Worm (Caenorhabditis elegans) whole organism, L3 larva: ENCODE measurements around the gene unc-16.

ENCODE experiments used
- ceh-82 ChIP-seq: fragments of 150-350 bp; optimal IDR thresholded peaks from 2 replicates; lab custom pipeline; 2014; ENCODE audit warnings: missing biosample characterization, missing genetic modification characterization
- elt-1 ChIP-seq: fragments of 150-350 bp; optimal IDR thresholded peaks from 2 replicates; lab custom pipeline; 2014; ENCODE audit warnings: missing biosample characterization, missing genetic modification characterization
- mdl-1 ChIP-seq: fragments of 150-350 bp; optimal IDR thresholded peaks from 2 replicates; lab custom pipeline; 2014; ENCODE audit warnings: missing biosample characterization, missing genetic modification characterization
- nhr-12 ChIP-seq: fragments of 150-350 bp; optimal IDR thresholded peaks from 2 replicates; lab custom pipeline; 2014; ENCODE audit warnings: missing biosample characterization, missing genetic modification characterization
- nhr-237 ChIP-seq: fragments of 150-350 bp; optimal IDR thresholded peaks from 2 replicates; lab custom pipeline; 2014; ENCODE audit warnings: missing biosample characterization, missing genetic modification characterization
- ztf-4 ChIP-seq: fragments of 150-350 bp; optimal IDR thresholded peaks from 2 replicates; lab custom pipeline; 2014; ENCODE audit warnings: missing biosample characterization, missing genetic modification characterization

DNA sequence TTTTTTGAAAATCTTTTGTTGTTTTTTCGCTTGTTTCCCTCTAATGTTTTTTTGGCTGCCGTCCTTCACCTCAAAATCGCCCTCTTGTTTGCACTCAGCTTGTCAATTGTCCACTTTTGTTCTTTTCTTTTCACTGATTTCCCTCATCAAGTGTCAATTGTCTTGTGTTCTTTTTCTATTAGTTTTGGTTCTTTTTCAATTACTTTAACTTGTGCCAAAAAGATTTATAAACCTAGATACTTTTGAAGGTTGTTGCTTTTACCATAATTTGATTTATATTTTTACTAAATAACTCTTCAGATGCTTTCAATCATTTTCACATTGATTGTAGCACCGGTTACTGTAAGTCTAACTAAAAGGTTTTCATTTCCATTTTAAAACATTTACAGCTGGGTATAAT lies 22.4 kb downstream of the unc-16 start, which contains the start of gene C48B4.13:
- TF ChIP-seq nhr-12 (tag; lab: Kevin White, UChicago) (no peak), ceh-82 (no peak), nhr-237 (tag; lab: Kevin White, UChicago) (no peak), elt-1 (tag; lab: Kevin White, UChicago) (no peak), mdl-1 (tag; lab: Kevin White, UChicago) (no peak), ztf-4 (no peak)
